Worm (Caenorhabditis elegans): ENCODE measurements around the gene K01D12.20.

Gene K01D12.20

DNA sequence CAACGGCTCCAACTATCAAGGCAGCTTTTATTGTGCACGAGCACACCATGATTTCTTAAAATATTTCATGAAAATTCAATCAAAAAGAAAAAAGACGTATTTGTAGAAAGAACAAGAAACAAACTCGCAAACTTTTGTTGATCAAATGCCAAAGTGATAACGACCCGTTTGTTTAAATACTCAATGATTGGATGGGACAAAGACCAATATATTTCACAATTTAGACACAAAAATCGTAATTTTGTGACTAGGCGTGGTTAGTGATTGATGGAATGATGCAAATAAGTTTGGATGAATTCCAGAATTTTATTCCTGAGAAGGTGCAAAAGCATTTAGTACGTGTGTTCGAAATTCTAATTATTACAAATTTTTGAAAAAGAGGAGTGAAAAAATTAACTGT, 15.0 kb upstream of the K01D12.20 start, which contains the start of gene cdr-2:
Gene cdr-2, minus strand, starts transcription at position 54 of the 400 bp plus-strand sequence.
- TF ChIP-seq odd-2 (tag; optimal IDR thresholded peaks at IDR 0.05) (no peak), zip-5 (tag; optimal IDR thresholded peaks at IDR 0.05) (no peak), ceh-6 (GFP tag; optimal IDR thresholded peaks at IDR 0.05) (no peak), nhr-11 (tag; optimal IDR thresholded peaks at IDR 0.05) (no peak), ama-1 (optimal IDR thresholded peaks at IDR 0.05) (no peak), ceh-9 (tag; optimal IDR thresholded peaks at IDR 0.05) (no peak), pha-2 (tag; optimal IDR thresholded peaks at IDR 0.05) (no peak), K09A11.1 (tag; optimal IDR thresholded peaks at IDR 0.05; ENCODE audit: insufficient read depth) (no peak), che-1 (tag; optimal IDR thresholded peaks at IDR 0.05) (no peak), ceh-2 (tag; optimal IDR thresholded peaks at IDR 0.05) (no peak), elt-2 (tag; optimal IDR thresholded peaks at IDR 0.05) (no peak), fax-1 (tag; optimal IDR thresholded peaks at IDR 0.05) (no peak), tbx-7 (tag; optimal IDR thresholded peaks at IDR 0.05) (no peak), hlh-13 (GFP tag; optimal IDR thresholded peaks at IDR 0.05) (no peak)

ce11 chrV:12414362-12414761, 13.7 kb upstream of the K01D12.20 start:
- no peak for TF ChIP-seq syd-9 (tag; optimal IDR thresholded peaks at IDR 0.05)
- TF ChIP-seq hlh-6 (tag; optimal IDR thresholded peaks at IDR 0.05) = no peak
- no peak for TF ChIP-seq tbx-2 (tag; optimal IDR thresholded peaks at IDR 0.05)
- no peak for TF ChIP-seq rnt-1 (tag; optimal IDR thresholded peaks at IDR 0.05)
- TF ChIP-seq odd-2 (tag; optimal IDR thresholded peaks at IDR 0.05) = no peak
- TF ChIP-seq unc-42 (tag; optimal IDR thresholded peaks at IDR 0.05) = no peak

ce11 chrV:12413651-12414114, 13.1 kb upstream of the K01D12.20 start, which contains the start of gene cdr-6:
cdr-6 (minus strand) TSS chrV:12413701.
- no peak for TF ChIP-seq ref-2 (tag; optimal IDR thresholded peaks at IDR 0.05)
- TF ChIP-seq pat-9 (tag; optimal IDR thresholded peaks at IDR 0.05) = no peak
- no peak for TF ChIP-seq ceh-31 (tag; optimal IDR thresholded peaks at IDR 0.05)
- TF ChIP-seq nhr-232 (tag; optimal IDR thresholded peaks at IDR 0.05) = no peak
- no peak for TF ChIP-seq ceh-14 (tag; optimal IDR thresholded peaks at IDR 0.05)
- no peak for TF ChIP-seq ceh-30 (tag; optimal IDR thresholded peaks at IDR 0.05)
- TF ChIP-seq lim-6 (tag; optimal IDR thresholded peaks at IDR 0.05) = no peak
- no peak for TF ChIP-seq ceh-34 (tag; optimal IDR thresholded peaks at IDR 0.05)
- TF ChIP-seq eyg-1 (tag; optimal IDR thresholded peaks at IDR 0.05) = no peak
- TF ChIP-seq pha-2 (tag; optimal IDR thresholded peaks at IDR 0.05) = no peak
- no peak for TF ChIP-seq hlh-15 (tag; optimal IDR thresholded peaks at IDR 0.05)
- TF ChIP-seq unc-55 (GFP tag; optimal IDR thresholded peaks at IDR 0.05) = no peak
- TF ChIP-seq fax-1 (tag; optimal IDR thresholded peaks at IDR 0.05) = no peak
- no peak for TF ChIP-seq pros-1 (tag; optimal IDR thresholded peaks at IDR 0.05)
- TF ChIP-seq tbx-7 (tag; optimal IDR thresholded peaks at IDR 0.05) = no peak
- no peak for TF ChIP-seq madf-2 (tag; optimal IDR thresholded peaks at IDR 0.05)

ce11 chrV:12412321-12412720, 11.7 kb upstream of the K01D12.20 start:
- TF ChIP-seq F13H6.1 (tag; optimal IDR thresholded peaks at IDR 0.05) (no peak), fkh-6 (tag; optimal IDR thresholded peaks at IDR 0.05) (no peak), elt-4 (tag; optimal IDR thresholded peaks at IDR 0.05) (no peak), sox-2 (GFP tag; IDR thresholded peaks at IDR 0.05) (no peak), unc-3 (GFP tag; conservative IDR thresholded peaks at IDR 0.05) (no peak), unc-3 (tag; optimal IDR thresholded peaks at IDR 0.05) (no peak), T23F11.4 (GFP tag; optimal IDR thresholded peaks at IDR 0.05) (no peak), ceh-2 (tag; optimal IDR thresholded peaks at IDR 0.05) (no peak), K09A11.1 (tag; optimal IDR thresholded peaks at IDR 0.05; ENCODE audit: insufficient read depth) (no peak), ama-1 (optimal IDR thresholded peaks at IDR 0.05) (no peak), hlh-15 (tag; optimal IDR thresholded peaks at IDR 0.05) (no peak), Y22D7AL.16 (tag; optimal IDR thresholded peaks at IDR 0.05) (no peak), ahr-1 (tag; optimal IDR thresholded peaks at IDR 0.05) (no peak), ceh-30 (tag; optimal IDR thresholded peaks at IDR 0.05) (no peak), ceh-19 (GFP tag; optimal IDR thresholded peaks at IDR 0.05) (no peak), syd-9 (tag; optimal IDR thresholded peaks at IDR 0.05) (no peak), ceh-9 (tag; optimal IDR thresholded peaks at IDR 0.05) (no peak)
